Worm (Caenorhabditis elegans) whole organism, L3 larva: ENCODE measurements around the gene idpp-3.

ENCODE experiments used
- R02D3.7 ChIP-seq: fragments of 150-350 bp; optimal IDR thresholded peaks from 2 replicates; lab custom pipeline; 2014; ENCODE audit warnings: missing biosample characterization, missing genetic modification characterization
- ZK546.5 ChIP-seq: sonication (generic microtip); optimal IDR thresholded peaks from 2 replicates; lab custom pipeline; 2017; ENCODE audit warnings: missing biosample characterization, missing genetic modification characterization
- aly-2 ChIP-seq: fragments of 150-350 bp; optimal IDR thresholded peaks from 2 replicates; lab custom pipeline; 2014; ENCODE audit warnings: missing biosample characterization, missing genetic modification characterization
- ama-1 ChIP-seq: fragments of 150-350 bp; optimal IDR thresholded peaks from 2 replicates; lab custom pipeline; 2018
- ceh-16 ChIP-seq: sonication (generic microtip); optimal IDR thresholded peaks from 2 replicates; lab custom pipeline; 2017; ENCODE audit warnings: missing biosample characterization, missing genetic modification characterization
- ceh-28 ChIP-seq: fragments of 150-350 bp; optimal IDR thresholded peaks from 2 replicates; lab custom pipeline; 2014; ENCODE audit warnings: missing biosample characterization, missing genetic modification reagents, missing genetic modification characterization
- ceh-82 ChIP-seq: fragments of 150-350 bp; optimal IDR thresholded peaks from 2 replicates; lab custom pipeline; 2014; ENCODE audit warnings: missing biosample characterization, missing genetic modification characterization
- ceh-9 ChIP-seq: sonication (generic microtip); optimal IDR thresholded peaks from 2 replicates; lab custom pipeline; 2018; ENCODE audit warnings: missing biosample characterization, missing genetic modification characterization
- daf-12 ChIP-seq: fragments of 150-350 bp; optimal IDR thresholded peaks from 2 replicates; lab custom pipeline; 2014; ENCODE audit warnings: missing biosample characterization, missing genetic modification reagents, missing genetic modification characterization
- egl-5 ChIP-seq: fragments of 150-350 bp; optimal IDR thresholded peaks from 2 replicates; lab custom pipeline; 2017; ENCODE audit warnings: missing biosample characterization, missing genetic modification reagents, missing genetic modification characterization, inconsistent platforms
- elt-1 ChIP-seq: fragments of 150-350 bp; optimal IDR thresholded peaks from 2 replicates; lab custom pipeline; 2014; ENCODE audit warnings: missing biosample characterization, missing genetic modification characterization
- elt-2 ChIP-seq: sonication (generic microtip); optimal IDR thresholded peaks from 2 replicates; lab custom pipeline; 2016; ENCODE audit warnings: missing genetic modification reagents, mild to moderate bottlenecking, missing genetic modification characterization, missing compliant biosample characterization
- elt-3 ChIP-seq, 3 experiments: fragments of 150-350 bp in 1 of 3; sonication (generic microtip) in 2 of 3; optimal IDR thresholded peaks; 2 replicates in 2 of 3; 4 replicates in 1 of 3; lab custom pipeline; 2014 to 2017; ENCODE audit warnings: missing biosample characterization in 3 of 3, missing genetic modification characterization in 3 of 3
- fkh-2 ChIP-seq: fragments of 150-350 bp; optimal IDR thresholded peaks from 2 replicates; lab custom pipeline; 2014; ENCODE audit warnings: missing biosample characterization, missing genetic modification reagents, missing genetic modification characterization
- fos-1 ChIP-seq: fragments of 150-350 bp; optimal IDR thresholded peaks from 2 replicates; lab custom pipeline; 2014; ENCODE audit warnings: missing biosample characterization, missing genetic modification characterization
- hmg-11 ChIP-seq: sonication (generic microtip); optimal IDR thresholded peaks from 2 replicates; lab custom pipeline; 2016; ENCODE audit warnings: missing genetic modification characterization, missing compliant biosample characterization
- jun-1 ChIP-seq: fragments of 150-350 bp; optimal IDR thresholded peaks from 2 replicates; lab custom pipeline; 2014; ENCODE audit warnings: missing biosample characterization, missing genetic modification reagents, missing genetic modification characterization
- lin-15B ChIP-seq: fragments of 150-350 bp; optimal IDR thresholded peaks from 2 replicates; lab custom pipeline; 2014; ENCODE audit warnings: missing biosample characterization, missing genetic modification characterization
- lin-39 ChIP-seq: fragments of 150-350 bp; optimal IDR thresholded peaks from 2 replicates; lab custom pipeline; 2018; ENCODE audit warnings: missing biosample characterization, missing genetic modification reagents, missing genetic modification characterization
- lsy-12 ChIP-seq: sonication (generic microtip); optimal IDR thresholded peaks from 2 replicates; lab custom pipeline; 2016; ENCODE audit warnings: mild to moderate bottlenecking, missing genetic modification characterization, missing compliant biosample characterization
- mdl-1 ChIP-seq: fragments of 150-350 bp; optimal IDR thresholded peaks from 2 replicates; lab custom pipeline; 2014; ENCODE audit warnings: missing biosample characterization, missing genetic modification characterization
- mml-1 ChIP-seq: fragments of 150-350 bp; sonication (generic microtip); optimal IDR thresholded peaks from 3 replicates; lab custom pipeline; 2014; ENCODE audit warnings: missing biosample characterization, missing genetic modification characterization
- nfya-1 ChIP-seq: sonication (generic microtip); optimal IDR thresholded peaks from 2 replicates; lab custom pipeline; 2017; ENCODE audit warnings: missing genetic modification characterization, mild to moderate bottlenecking, missing compliant biosample characterization, antibody characterized with exemption, moderate library complexity; ENCODE audit not compliant: insufficient read depth
- nhr-11 ChIP-seq: fragments of 150-350 bp; optimal IDR thresholded peaks from 2 replicates; lab custom pipeline; 2014; ENCODE audit warnings: missing biosample characterization, missing genetic modification characterization
- nhr-12 ChIP-seq: fragments of 150-350 bp; optimal IDR thresholded peaks from 2 replicates; lab custom pipeline; 2014; ENCODE audit warnings: missing biosample characterization, missing genetic modification characterization
- nhr-23 ChIP-seq: fragments of 150-350 bp; optimal IDR thresholded peaks from 2 replicates; lab custom pipeline; 2014; ENCODE audit warnings: missing biosample characterization, missing genetic modification reagents, missing genetic modification characterization
- nhr-237 ChIP-seq: fragments of 150-350 bp; optimal IDR thresholded peaks from 2 replicates; lab custom pipeline; 2014; ENCODE audit warnings: missing biosample characterization, missing genetic modification characterization
- nhr-25 ChIP-seq: sonication (generic microtip); optimal IDR thresholded peaks from 2 replicates; lab custom pipeline; 2017; ENCODE audit warnings: missing biosample characterization, missing genetic modification characterization
- nhr-43 ChIP-seq: sonication (generic microtip); optimal IDR thresholded peaks from 2 replicates; lab custom pipeline; 2016; ENCODE audit warnings: mild to moderate bottlenecking, missing genetic modification characterization, missing compliant biosample characterization; ENCODE audit not compliant: poor library complexity, severe bottlenecking
- nhr-67 ChIP-seq: fragments of 150-350 bp; optimal IDR thresholded peaks from 2 replicates; lab custom pipeline; 2014; ENCODE audit warnings: missing biosample characterization, missing genetic modification characterization
- nhr-76 ChIP-seq: fragments of 150-350 bp; sonication (generic microtip); optimal IDR thresholded peaks from 5 replicates; lab custom pipeline; 2014; ENCODE audit warnings: missing biosample characterization, missing genetic modification characterization
- nhr-77 ChIP-seq: fragments of 150-350 bp; optimal IDR thresholded peaks from 2 replicates; lab custom pipeline; 2014; ENCODE audit warnings: missing biosample characterization, missing genetic modification characterization
- pha-4 ChIP-seq: fragments of 150-350 bp; optimal IDR thresholded peaks from 2 replicates; lab custom pipeline; 2014; ENCODE audit warnings: missing biosample characterization, missing genetic modification reagents, missing genetic modification characterization
- pqm-1 ChIP-seq: fragments of 150-350 bp; optimal IDR thresholded peaks from 2 replicates; lab custom pipeline; 2017; ENCODE audit warnings: missing biosample characterization, missing genetic modification characterization, inconsistent platforms
- sea-2 ChIP-seq: fragments of 150-350 bp; sonication (generic microtip); optimal IDR thresholded peaks from 4 replicates; lab custom pipeline; 2014; ENCODE audit warnings: missing biosample characterization, missing genetic modification reagents, missing genetic modification characterization
- skn-1 ChIP-seq: fragments of 150-350 bp; optimal IDR thresholded peaks from 2 replicates; lab custom pipeline; 2014; ENCODE audit warnings: missing biosample characterization, missing genetic modification characterization
- snpc-4 ChIP-seq: fragments of 150-350 bp; optimal IDR thresholded peaks from 2 replicates; lab custom pipeline; 2014; ENCODE audit warnings: missing biosample characterization, missing genetic modification characterization
- unc-39 ChIP-seq: sonication (generic microtip); optimal IDR thresholded peaks from 4 replicates; lab custom pipeline; 2017; ENCODE audit warnings: missing biosample characterization, missing genetic modification characterization
- unc-62 ChIP-seq: fragments of 150-350 bp; sonication (generic microtip); optimal IDR thresholded peaks from 4 replicates; lab custom pipeline; 2014; ENCODE audit warnings: missing biosample characterization, missing genetic modification reagents, missing genetic modification characterization
- zag-1 ChIP-seq: fragments of 150-350 bp; optimal IDR thresholded peaks from 2 replicates; lab custom pipeline; 2014; ENCODE audit warnings: missing biosample characterization, missing genetic modification characterization
- ztf-11 ChIP-seq: fragments of 150-350 bp; optimal IDR thresholded peaks from 2 replicates; lab custom pipeline; 2014; ENCODE audit warnings: missing biosample characterization, missing genetic modification characterization
- ztf-4 ChIP-seq: fragments of 150-350 bp; optimal IDR thresholded peaks from 2 replicates; lab custom pipeline; 2014; ENCODE audit warnings: missing biosample characterization, missing genetic modification characterization

The idpp-3 gene

DNA sequence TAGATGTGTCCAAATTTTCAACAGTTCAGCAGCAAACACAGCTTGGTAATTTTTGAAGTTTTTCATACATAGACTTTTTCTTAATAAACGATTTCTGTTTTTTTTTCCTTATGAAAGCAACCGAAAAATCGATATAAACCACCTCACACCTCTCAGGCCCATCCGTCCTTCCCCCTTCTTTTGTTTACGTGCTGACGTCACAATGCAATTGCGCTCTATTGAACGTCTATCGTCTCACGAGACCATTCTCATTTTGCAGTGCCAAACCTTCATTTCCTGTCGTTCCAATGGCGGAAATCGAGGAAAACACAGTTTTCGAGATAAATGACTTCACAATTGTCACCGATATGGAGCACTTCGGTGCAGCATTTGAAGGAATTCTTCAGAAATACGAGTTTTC is 21.9 kb upstream of the idpp-3 start, which contains the start of gene rbg-1 (continued):
- no peak for TF ChIP-seq elt-1 (tag; lab: Kevin White, UChicago)
- no peak for TF ChIP-seq nhr-11
- TF ChIP-seq nfya-1 (tag; lab: Kevin White, UChicago), result peak; percentile 81
- no peak for TF ChIP-seq unc-62 (GFP tag; lab: Kevin White, UChicago)
- no peak for TF ChIP-seq nhr-12 (tag; lab: Kevin White, UChicago)
- no peak for TF ChIP-seq unc-39 (tag; lab: Kevin White, UChicago)
- TF ChIP-seq ZK546.5 (tag; lab: Kevin White, UChicago), result no peak
- no peak for TF ChIP-seq skn-1 (tag; lab: Kevin White, UChicago)
- no peak for TF ChIP-seq nhr-237 (tag; lab: Kevin White, UChicago)
- TF ChIP-seq lin-39, result peak; percentile 62
- peak; percentile 87 for TF ChIP-seq nhr-25
- TF ChIP-seq nhr-77, result no peak
- TF ChIP-seq mdl-1 (tag; lab: Kevin White, UChicago), result no peak
- TF ChIP-seq nhr-76 (tag; lab: Kevin White, UChicago), result no peak
- TF ChIP-seq ztf-11 (tag; lab: Kevin White, UChicago), result no peak
- TF ChIP-seq pha-4 (tag; lab: Kevin White, UChicago), result peak; percentile 96
- TF ChIP-seq nhr-67, result no peak
- TF ChIP-seq nhr-43 (tag; lab: Kevin White, UChicago), result no peak
- no peak for TF ChIP-seq elt-3 (tag; optimal IDR thresholded peaks at IDR 0.05; lab: Kevin White, UChicago)
- peak; percentile 35 for TF ChIP-seq pqm-1 (tag; lab: Kevin White, UChicago)
- TF ChIP-seq, all 47 proteins: peak for 16

DNA sequence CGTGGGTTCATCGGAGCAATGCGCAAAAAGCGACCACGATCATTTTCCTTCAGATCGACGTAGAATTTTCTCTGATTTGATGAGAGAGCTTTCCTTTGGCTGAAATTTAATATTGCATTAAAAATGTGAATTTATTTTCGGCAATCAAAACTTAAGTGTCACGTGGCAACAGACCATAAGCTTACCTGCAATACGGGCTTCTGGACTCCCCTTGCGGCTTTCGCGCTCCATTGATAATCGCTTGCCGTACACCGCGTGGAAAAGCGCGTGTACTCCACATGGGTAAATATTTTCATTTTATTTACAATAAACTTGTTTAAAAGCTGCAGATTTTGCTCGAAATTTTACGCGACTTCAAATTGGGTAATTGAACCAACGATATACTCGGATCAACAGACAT is 21.2 kb upstream of the idpp-3 start, which contains the start of gene plp-2:
plp-2 (minus strand) TSS at position 280 of the 400 bp plus-strand sequence.
- TF ChIP-seq pha-4 (tag; lab: Kevin White, UChicago), result peak; percentile 1
- no peak for TF ChIP-seq lsy-12
- TF ChIP-seq ama-1 (lab: Kevin White, UChicago), result peak; percentile 26
- TF ChIP-seq nhr-77, result no peak
- TF ChIP-seq ztf-4 (tag; lab: Kevin White, UChicago), result no peak

DNA sequence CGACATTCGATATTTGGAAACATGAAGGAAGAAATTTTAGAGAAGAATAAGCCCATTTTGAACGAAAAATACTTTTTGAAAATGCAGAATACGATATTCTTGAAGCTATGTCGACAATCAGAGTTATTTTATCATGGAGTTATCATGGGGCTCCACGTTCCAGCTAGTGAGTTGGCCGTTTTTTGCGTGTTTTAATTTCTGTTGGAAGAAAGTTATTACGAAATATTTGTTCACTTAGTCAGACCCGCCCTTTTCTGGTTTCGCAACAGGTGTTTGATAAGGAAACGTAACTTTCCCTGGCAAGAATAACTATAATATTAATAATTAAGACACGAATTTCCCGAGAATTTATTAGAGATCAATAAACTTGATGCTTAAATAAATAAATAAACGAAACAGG is 20.2 kb upstream of the idpp-3 start:
- peak; percentile 38 for TF ChIP-seq elt-2

DNA sequence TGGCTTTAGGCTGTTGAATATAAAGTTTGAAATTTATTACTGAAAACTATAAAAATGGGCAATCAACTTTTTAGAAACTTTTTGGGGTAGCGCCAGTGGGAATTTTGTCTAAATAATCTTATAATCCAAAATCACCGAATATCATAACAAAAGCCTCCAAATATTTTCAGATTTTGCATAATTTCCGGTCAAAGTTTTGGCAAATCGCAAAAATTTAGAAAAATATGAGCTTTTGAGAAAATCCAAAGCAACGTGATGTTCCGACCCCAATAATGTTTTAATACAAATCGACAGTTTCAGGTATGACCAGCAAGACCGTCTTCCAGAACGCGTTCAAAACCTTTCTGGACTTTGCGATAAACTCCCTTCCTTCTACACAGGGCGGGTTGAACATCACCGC is 18.0 kb upstream of the idpp-3 start, which contains the start of gene emre-1:
emre-1 (plus strand) TSS at position 301 of the 400 bp plus-strand sequence.
- TF ChIP-seq R02D3.7 (tag; lab: Kevin White, UChicago) (no peak), nfya-1 (tag; lab: Kevin White, UChicago) (no peak), nhr-67 (no peak), lsy-12 (no peak), ama-1 (lab: Kevin White, UChicago) (no peak), lin-15B (tag; lab: Kevin White, UChicago) (no peak), skn-1 (tag; lab: Kevin White, UChicago) (no peak), elt-3 (tag; optimal IDR thresholded peaks at IDR 0.05; lab: Kevin White, UChicago) (no peak)
- TF ChIP-seq, all 47 proteins: peak for 0

DNA sequence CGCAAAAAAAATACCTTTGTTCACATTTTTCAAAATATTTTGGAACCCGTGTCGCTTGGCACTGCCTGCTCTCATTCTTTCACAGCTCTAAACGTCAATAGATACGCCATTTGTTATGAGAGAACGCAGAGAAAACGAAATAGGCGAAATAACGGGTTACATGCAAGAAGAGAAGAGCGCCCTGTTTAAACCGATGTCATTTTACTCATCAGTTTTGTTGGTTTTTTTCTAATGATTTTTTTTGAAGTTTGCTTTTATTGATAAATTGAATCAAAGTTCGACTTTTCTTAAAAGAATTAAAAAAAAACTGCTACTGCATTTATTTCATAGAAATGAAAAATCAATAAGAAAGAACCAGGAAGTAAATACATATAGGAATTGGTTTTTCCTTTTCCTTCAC is 17.4 kb upstream of the idpp-3 start:
- TF ChIP-seq ceh-16 (tag; lab: Kevin White, UChicago) (no peak), lin-39 (peak; percentile 24), fkh-2 (tag; lab: Kevin White, UChicago) (no peak), ama-1 (lab: Kevin White, UChicago) (peak; percentile 90), egl-5 (tag; lab: Kevin White, UChicago) (no peak), nhr-76 (tag; lab: Kevin White, UChicago) (no peak), nhr-67 (no peak), nfya-1 (tag; lab: Kevin White, UChicago) (peak; percentile 63), elt-2 (peak; percentile 2), ztf-4 (tag; lab: Kevin White, UChicago) (no peak), ZK546.5 (tag; lab: Kevin White, UChicago) (no peak), pha-4 (tag; lab: Kevin White, UChicago) (peak; percentile 70), hmg-11 (peak; percentile 11), unc-62 (GFP tag; lab: Kevin White, UChicago) (no peak), nhr-23 (tag; lab: Kevin White, UChicago) (no peak), elt-3 (tag; optimal IDR thresholded peaks at IDR 0.05; lab: Kevin White, UChicago) (peak in 1 of 3 experiments; percentile 17), skn-1 (tag; lab: Kevin White, UChicago) (no peak), sea-2 (GFP tag; lab: Kevin White, UChicago) (no peak), snpc-4 (tag; lab: Kevin White, UChicago) (no peak), jun-1 (tag; lab: Kevin White, UChicago) (no peak), unc-39 (tag; lab: Kevin White, UChicago) (no peak), aly-2 (no peak), nhr-237 (tag; lab: Kevin White, UChicago) (no peak), ceh-82 (tag; lab: Kevin White, UChicago) (no peak), daf-12 (tag; lab: Kevin White, UChicago) (no peak), mml-1 (tag; lab: Kevin White, UChicago) (no peak), pqm-1 (tag; lab: Kevin White, UChicago) (no peak), ztf-11 (tag; lab: Kevin White, UChicago) (no peak), fos-1 (tag; lab: Kevin White, UChicago) (no peak), nhr-11 (no peak), ceh-28 (peak; percentile 55), zag-1 (no peak), nhr-25 (peak; percentile 4), ceh-9 (tag; lab: Kevin White, UChicago) (no peak), lsy-12 (no peak)
